Fruit fly (Drosophila melanogaster): Measurements from ENCODE around the gene CG4789.

The CG4789 gene

DNA sequence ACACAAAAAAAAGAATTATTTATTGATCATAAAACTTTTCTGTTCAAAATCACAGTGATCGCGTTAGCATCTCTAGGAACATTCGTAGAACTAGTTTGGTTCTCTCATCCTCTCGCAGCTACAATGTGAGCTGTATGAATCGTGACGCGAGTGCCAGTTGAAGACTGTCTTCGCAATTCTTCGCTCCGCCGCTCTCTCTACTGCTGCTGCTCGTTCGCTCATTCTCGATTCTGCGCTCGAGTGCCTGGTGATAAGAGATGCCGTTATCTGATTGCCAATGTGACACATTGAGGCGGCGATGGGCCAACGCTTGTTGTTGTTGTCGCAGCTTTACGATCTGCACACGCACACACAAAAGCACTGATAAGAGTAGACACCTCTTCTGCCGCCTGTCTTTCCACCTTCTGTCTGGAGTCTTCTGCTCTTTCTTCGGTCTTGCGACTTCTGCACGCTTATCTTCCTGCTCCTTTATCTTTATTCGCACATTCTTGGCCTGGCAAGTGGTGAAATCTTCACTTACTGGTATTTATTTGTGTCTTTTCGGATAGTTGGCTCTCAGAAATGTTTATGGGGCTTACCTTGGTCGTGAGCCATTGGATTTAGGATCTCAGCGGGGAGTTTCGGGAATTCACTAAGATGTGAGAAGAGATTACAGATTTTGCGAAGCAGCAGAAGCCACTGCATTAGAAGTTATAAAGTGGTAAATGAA is 35.5 kb downstream of the CG4789 start:
- TF ChIP-seq CG17801 (GFP tag; optimal IDR thresholded peaks at IDR 0.05; ENCODE audit: partially characterized antibody) = no peak

- TF ChIP-seq CG17801 (GFP tag; optimal IDR thresholded peaks at IDR 0.05; ENCODE audit: partially characterized antibody) = no peak
These were observed 36.1 kb downstream of the CG4789 start for dm6 chrX:16836805-16837333.

- TF ChIP-seq CG17801 (GFP tag; optimal IDR thresholded peaks at IDR 0.05; ENCODE audit: partially characterized antibody) = no peak
These were observed 37.0 kb downstream of the CG4789 start for dm6 chrX:16837588-16838178.

DNA sequence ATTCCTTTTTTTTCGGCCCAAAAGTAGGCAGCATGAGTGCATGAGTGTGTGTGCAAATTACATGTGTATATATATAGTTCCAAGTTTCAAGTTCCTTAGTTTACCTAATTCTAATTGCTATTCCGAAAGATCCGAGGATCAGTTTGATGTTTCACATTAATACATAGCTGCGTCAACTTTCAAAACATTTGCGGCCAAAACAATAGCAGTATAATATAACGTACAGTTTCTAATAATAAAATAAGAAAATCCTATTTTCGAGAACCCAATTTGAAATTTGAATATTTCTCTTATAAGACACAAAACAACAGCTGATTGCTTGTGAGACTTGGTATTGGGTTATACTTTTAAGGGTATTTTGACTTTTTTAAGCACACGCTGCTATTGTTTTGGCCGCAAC is 38.3 kb downstream of the CG4789 start:
- no peak for TF ChIP-seq CG17801 (GFP tag; optimal IDR thresholded peaks at IDR 0.05; ENCODE audit: partially characterized antibody)

- no peak for TF ChIP-seq CG17801 (GFP tag; optimal IDR thresholded peaks at IDR 0.05; ENCODE audit: partially characterized antibody)
These were observed 39.2 kb downstream of the CG4789 start for dm6 chrX:16839905-16840304.

- TF ChIP-seq CG17801 (GFP tag; optimal IDR thresholded peaks at IDR 0.05; ENCODE audit: partially characterized antibody) = no peak
These were observed 43.6 kb downstream of the CG4789 start, which contains the start of gene RSG7 for dm6 chrX:16844295-16844694. Gene RSG7 (minus strand): TSS chrX:16844433.

DNA sequence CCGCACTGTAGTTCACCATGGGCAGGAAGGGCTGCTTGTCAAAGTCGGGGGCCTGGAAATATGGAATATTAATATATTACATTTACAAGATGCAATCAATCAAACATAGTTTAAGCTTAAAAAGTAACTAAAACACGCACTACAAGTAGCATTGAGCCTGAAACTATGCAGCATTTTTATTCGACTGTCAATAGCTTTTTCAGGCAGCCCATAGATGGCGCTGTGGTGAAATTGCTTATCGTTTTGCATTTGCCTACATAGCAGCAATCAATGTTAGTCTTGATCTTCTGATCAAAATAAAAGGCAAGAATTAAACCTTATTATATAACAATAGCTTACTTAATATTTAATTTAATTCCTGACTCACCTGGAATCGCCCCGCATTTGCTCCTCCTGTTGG is 45.8 kb downstream of the CG4789 start:
- TF ChIP-seq CG17801 (GFP tag; optimal IDR thresholded peaks at IDR 0.05; ENCODE audit: partially characterized antibody) = no peak

dm6 chrX:16848978-16849377 is 48.2 kb downstream of the CG4789 start:
- no peak for TF ChIP-seq CG17801 (GFP tag; optimal IDR thresholded peaks at IDR 0.05; ENCODE audit: partially characterized antibody)

dm6 chrX:16849517-16849916 is 48.8 kb downstream of the CG4789 start:
- TF ChIP-seq CG17801 (GFP tag; optimal IDR thresholded peaks at IDR 0.05; ENCODE audit: partially characterized antibody) = no peak

Data from ovary, adult (tissue).